Worm (Caenorhabditis elegans) whole organism, L2 larva: ENCODE results near the gene Y49F6B.8.

Experiments
- C34F6.9 ChIP-seq: fragments of 150-350 bp; optimal IDR thresholded peaks from 2 replicates; lab custom pipeline; 2014; ENCODE audit warnings: missing biosample characterization, missing genetic modification characterization
- R02D3.7 ChIP-seq: fragments of 150-350 bp; optimal IDR thresholded peaks from 2 replicates; lab custom pipeline; 2014; ENCODE audit warnings: missing biosample characterization, missing genetic modification characterization
- ZK546.5 ChIP-seq: sonication (generic microtip); optimal IDR thresholded peaks from 2 replicates; lab custom pipeline; 2017; ENCODE audit warnings: missing biosample characterization, missing genetic modification characterization
- alr-1 ChIP-seq: fragments of 150-350 bp; optimal IDR thresholded peaks from 2 replicates; lab custom pipeline; 2014; ENCODE audit warnings: missing biosample characterization, missing genetic modification characterization
- ama-1 ChIP-seq: fragments of 150-350 bp; optimal IDR thresholded peaks from 2 replicates; lab custom pipeline; 2018; ENCODE audit warnings: inconsistent platforms
- blmp-1 ChIP-seq: sonication (generic microtip); optimal IDR thresholded peaks from 2 replicates; lab custom pipeline; 2017; ENCODE audit warnings: missing genetic modification characterization, mild to moderate bottlenecking, missing compliant biosample characterization, antibody characterized with exemption, moderate library complexity; ENCODE audit not compliant: insufficient read depth
- ceh-82 ChIP-seq: fragments of 150-350 bp; optimal IDR thresholded peaks from 2 replicates; lab custom pipeline; 2014; ENCODE audit warnings: missing biosample characterization, missing genetic modification characterization
- crh-2 ChIP-seq: sonication (generic microtip); optimal IDR thresholded peaks from 2 replicates; lab custom pipeline; 2017; ENCODE audit warnings: missing biosample characterization, missing genetic modification characterization
- dmd-4 ChIP-seq: sonication (generic microtip); optimal IDR thresholded peaks from 2 replicates; lab custom pipeline; 2017; ENCODE audit warnings: missing biosample characterization, missing genetic modification characterization
- egl-27 ChIP-seq: sonication (generic microtip); optimal IDR thresholded peaks from 3 replicates; lab custom pipeline; 2017; ENCODE audit warnings: missing biosample characterization, missing genetic modification reagents, missing genetic modification characterization
- elt-1 ChIP-seq: fragments of 150-350 bp; optimal IDR thresholded peaks from 2 replicates; lab custom pipeline; 2014; ENCODE audit warnings: missing biosample characterization, missing genetic modification characterization
- elt-3 ChIP-seq: sonication (generic microtip); optimal IDR thresholded peaks from 2 replicates; lab custom pipeline; 2017; ENCODE audit warnings: missing biosample characterization, missing genetic modification characterization
- fos-1 ChIP-seq: fragments of 150-350 bp; optimal IDR thresholded peaks from 2 replicates; lab custom pipeline; 2014; ENCODE audit warnings: missing biosample characterization, missing genetic modification characterization
- gmeb-1 ChIP-seq: fragments of 150-350 bp; optimal IDR thresholded peaks from 2 replicates; lab custom pipeline; 2014; ENCODE audit warnings: missing biosample characterization, missing genetic modification characterization
- lin-11 ChIP-seq: fragments of 150-350 bp; sonication (generic microtip); optimal IDR thresholded peaks from 2 replicates; lab custom pipeline; 2014; ENCODE audit warnings: missing biosample characterization, missing genetic modification characterization, inconsistent platforms, mixed read lengths
- lin-13 ChIP-seq: fragments of 150-350 bp; optimal IDR thresholded peaks from 2 replicates; lab custom pipeline; 2014; ENCODE audit warnings: missing biosample characterization, missing genetic modification reagents, missing genetic modification characterization
- lin-39 ChIP-seq: fragments of 150-350 bp; optimal IDR thresholded peaks from 2 replicates; lab custom pipeline; 2014; ENCODE audit warnings: missing biosample characterization, missing genetic modification reagents, missing genetic modification characterization
- lsy-2 ChIP-seq, 2 experiments: fragments of 150-350 bp in 1 of 2; sonication (generic microtip) in 1 of 2; optimal IDR thresholded peaks; 2 replicates each; lab custom pipeline; 2014 to 2017; ENCODE audit warnings: missing biosample characterization in 2 of 2, missing genetic modification characterization in 2 of 2
- mab-5 ChIP-seq: fragments of 150-350 bp; optimal IDR thresholded peaks from 2 replicates; lab custom pipeline; 2014; ENCODE audit warnings: missing biosample characterization, missing genetic modification characterization
- mbf-1 ChIP-seq: sonication (generic microtip); optimal IDR thresholded peaks from 2 replicates; lab custom pipeline; 2017; ENCODE audit warnings: missing biosample characterization, missing genetic modification characterization
- mdl-1 ChIP-seq, 2 experiments: fragments of 150-350 bp in 1 of 2; sonication (generic microtip) in 1 of 2; optimal IDR thresholded peaks; 2 replicates each; lab custom pipeline; 2017; ENCODE audit warnings: missing biosample characterization in 2 of 2, missing genetic modification characterization in 2 of 2
- nhr-10 ChIP-seq: sonication (generic microtip); optimal IDR thresholded peaks from 2 replicates; lab custom pipeline; 2017; ENCODE audit warnings: missing biosample characterization, missing genetic modification characterization
- nhr-12 ChIP-seq: fragments of 150-350 bp; optimal IDR thresholded peaks from 2 replicates; lab custom pipeline; 2014; ENCODE audit warnings: missing biosample characterization, missing genetic modification characterization
- nhr-129 ChIP-seq: fragments of 150-350 bp; optimal IDR thresholded peaks from 2 replicates; lab custom pipeline; 2014; ENCODE audit warnings: missing biosample characterization, missing genetic modification characterization
- nhr-21 ChIP-seq: fragments of 150-350 bp; optimal IDR thresholded peaks from 2 replicates; lab custom pipeline; 2014; ENCODE audit warnings: missing biosample characterization, missing genetic modification characterization
- nhr-23 ChIP-seq: fragments of 150-350 bp; optimal IDR thresholded peaks from 2 replicates; lab custom pipeline; 2014; ENCODE audit warnings: missing biosample characterization, missing genetic modification reagents, missing genetic modification characterization
- nhr-237 ChIP-seq: fragments of 150-350 bp; optimal IDR thresholded peaks from 2 replicates; lab custom pipeline; 2014; ENCODE audit warnings: missing biosample characterization, missing genetic modification characterization
- nhr-25 ChIP-seq: fragments of 150-350 bp; sonication (generic microtip); optimal IDR thresholded peaks from 3 replicates; lab custom pipeline; 2014; ENCODE audit warnings: missing biosample characterization, missing genetic modification characterization
- nhr-6 ChIP-seq: fragments of 150-350 bp; optimal IDR thresholded peaks from 2 replicates; lab custom pipeline; 2014; ENCODE audit warnings: missing biosample characterization, missing genetic modification characterization
- nhr-77 ChIP-seq: fragments of 150-350 bp; optimal IDR thresholded peaks from 2 replicates; lab custom pipeline; 2014; ENCODE audit warnings: missing biosample characterization, missing genetic modification characterization
- sem-4 ChIP-seq: fragments of 150-350 bp; optimal IDR thresholded peaks from 2 replicates; lab custom pipeline; 2014; ENCODE audit warnings: missing biosample characterization, missing genetic modification reagents, missing genetic modification characterization
- skn-1 ChIP-seq: sonication (generic microtip); optimal IDR thresholded peaks from 2 replicates; lab custom pipeline; 2017; ENCODE audit warnings: missing biosample characterization, missing genetic modification characterization
- sma-3 ChIP-seq: sonication (generic microtip); optimal IDR thresholded peaks from 2 replicates; lab custom pipeline; 2016; ENCODE audit warnings: missing genetic modification reagents, missing genetic modification characterization, missing compliant biosample characterization
- sma-9 ChIP-seq, 2 experiments: fragments of 150-350 bp in 1 of 2; sonication (generic microtip) in 1 of 2; optimal IDR thresholded peaks; 2 replicates each; lab custom pipeline; 2014 to 2016; ENCODE audit warnings: missing genetic modification characterization in 2 of 2, mild to moderate bottlenecking in 1 of 2, missing biosample characterization in 1 of 2, missing compliant biosample characterization in 1 of 2, missing genetic modification reagents in 1 of 2, moderate library complexity in 1 of 2
- snpc-4 ChIP-seq: fragments of 150-350 bp; optimal IDR thresholded peaks from 2 replicates; lab custom pipeline; 2014; ENCODE audit warnings: missing biosample characterization, missing genetic modification characterization
- unc-39 ChIP-seq: fragments of 150-350 bp; optimal IDR thresholded peaks from 2 replicates; lab custom pipeline; 2014; ENCODE audit warnings: missing biosample characterization, missing genetic modification characterization
- unc-55 ChIP-seq: fragments of 150-350 bp; sonication (generic microtip); optimal IDR thresholded peaks from 3 replicates; lab custom pipeline; 2014; ENCODE audit warnings: missing biosample characterization, missing genetic modification reagents, missing genetic modification characterization
- unc-62 ChIP-seq: fragments of 150-350 bp; optimal IDR thresholded peaks from 2 replicates; lab custom pipeline; 2014; ENCODE audit warnings: missing biosample characterization, missing genetic modification reagents, missing genetic modification characterization
- ztf-1 ChIP-seq: fragments of 200-800 bp; sonication (Bioruptor generic); conservative IDR thresholded peaks from 2 replicates; pipeline ENCODE4 v1.3.6; 2022; ENCODE audit warnings: missing genetic modification characterization, missing compliant biosample characterization
- ztf-4 ChIP-seq: fragments of 150-350 bp; optimal IDR thresholded peaks from 2 replicates; lab custom pipeline; 2014; ENCODE audit warnings: missing biosample characterization, missing genetic modification characterization

The Y49F6B.8 gene

DNA sequence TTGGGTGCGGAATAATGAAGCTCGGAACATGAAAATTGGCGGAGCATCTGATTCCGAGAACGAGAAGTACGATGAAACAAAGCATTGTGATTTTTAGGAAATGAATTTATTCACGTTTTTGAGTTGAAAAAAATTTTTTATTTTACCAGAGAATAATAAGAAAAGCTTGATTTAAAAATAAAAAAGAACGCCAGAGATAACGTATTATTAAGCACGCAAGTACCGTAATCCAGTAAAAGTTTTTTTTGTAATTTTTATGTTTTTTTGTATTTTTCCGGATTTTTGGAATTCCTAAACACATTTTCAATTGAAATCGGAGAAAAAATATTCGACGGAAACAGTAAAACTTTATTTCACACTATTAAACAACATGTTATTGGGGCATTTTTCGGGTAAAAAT is 38.3 kb downstream of the Y49F6B.8 start, which contains the start of gene C16C8.22:
Gene C16C8.22 (minus strand): TSS at position 101 of the 400 bp plus-strand sequence.
- TF ChIP-seq nhr-25 (tag; lab: Kevin White, UChicago) (no peak), ZK546.5 (tag; lab: Kevin White, UChicago) (no peak), lin-11 (no peak), mbf-1 (tag; lab: Kevin White, UChicago) (no peak), egl-27 (tag; lab: Kevin White, UChicago) (no peak), unc-39 (no peak), lin-39 (tag; lab: Kevin White, UChicago) (no peak), sma-9 (GFP tag; optimal IDR thresholded peaks at IDR 0.05; lab: Kevin White, UChicago) (no peak), sma-9 (tag; optimal IDR thresholded peaks at IDR 0.05; lab: Kevin White, UChicago) (no peak), elt-1 (tag; lab: Kevin White, UChicago) (no peak), ama-1 (lab: Kevin White, UChicago) (no peak), nhr-6 (tag; lab: Kevin White, UChicago) (no peak), elt-3 (no peak), lsy-2 (tag; optimal IDR thresholded peaks at IDR 0.05; lab: Kevin White, UChicago) (no peak), lin-13 (no peak), nhr-23 (tag; lab: Kevin White, UChicago) (no peak), R02D3.7 (tag; lab: Kevin White, UChicago) (no peak), nhr-10 (tag; lab: Kevin White, UChicago) (no peak), sem-4 (tag; lab: Kevin White, UChicago) (no peak), ceh-82 (tag; lab: Kevin White, UChicago) (no peak)

- TF ChIP-seq dmd-4 (tag; lab: Kevin White, UChicago) (no peak), mdl-1 (tag; optimal IDR thresholded peaks at IDR 0.05; lab: Kevin White, UChicago) (no peak), nhr-77 (no peak), unc-39 (no peak), snpc-4 (tag; lab: Kevin White, UChicago) (no peak), lin-11 (no peak), blmp-1 (tag; lab: Kevin White, UChicago) (no peak), fos-1 (tag; lab: Kevin White, UChicago) (no peak), ztf-1 (no peak), skn-1 (tag; lab: Kevin White, UChicago) (no peak), mab-5 (tag; lab: Kevin White, UChicago) (no peak), ZK546.5 (tag; lab: Kevin White, UChicago) (no peak), nhr-12 (no peak)
These were observed 40.1 kb downstream of the Y49F6B.8 start, which contains the start of gene C16C8.27 for ce11 chrII:3441377-3441776. TSS of gene C16C8.27 (plus strand) at chrII:3441677.

ce11 chrII:3440641-3440926 is 40.9 kb downstream of the Y49F6B.8 start, which contains the start of gene C16C8.17:
TSS of gene C16C8.17 (plus strand) at chrII:3440827.
- TF ChIP-seq C34F6.9 (tag; lab: Kevin White, UChicago) (no peak), ztf-4 (tag; lab: Kevin White, UChicago) (no peak)

DNA sequence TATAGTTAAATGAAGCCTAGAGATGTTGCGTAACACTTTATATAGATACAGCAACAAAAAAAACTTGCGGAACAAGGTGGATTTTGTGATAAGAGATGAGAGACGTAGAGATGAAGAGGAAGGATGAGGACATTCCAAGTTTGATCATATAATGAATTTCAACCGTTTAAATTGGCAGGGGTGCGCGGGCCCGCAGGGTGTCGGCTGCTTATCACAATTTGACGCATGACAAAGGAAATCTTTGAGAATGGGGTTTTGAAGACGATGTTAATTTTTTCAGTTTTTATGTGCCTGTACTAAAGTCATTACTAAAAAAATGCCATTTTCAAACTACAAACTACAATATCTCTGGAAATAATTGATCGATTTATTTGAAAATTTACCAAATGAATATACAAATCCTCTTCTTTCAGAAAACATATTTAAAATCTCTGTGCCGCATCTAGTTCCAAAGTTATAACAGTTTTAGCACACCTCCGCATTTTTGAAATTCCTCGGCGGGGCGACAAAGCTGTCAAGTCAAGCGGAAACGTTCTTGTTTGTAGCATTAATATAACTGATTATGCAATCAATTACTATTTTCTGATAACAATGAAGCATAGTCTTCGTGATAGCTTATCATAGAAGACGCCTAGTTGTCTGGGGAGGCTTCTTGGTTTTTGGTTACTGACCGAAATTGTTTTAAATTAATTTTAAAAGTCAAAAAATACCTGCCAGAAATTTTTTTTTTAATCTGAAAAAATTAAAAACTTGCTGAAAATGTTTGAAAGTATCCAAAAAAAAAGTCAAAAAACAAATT is 41.4 kb downstream of the Y49F6B.8 start:
- peak; percentile 66 for TF ChIP-seq sma-3 (GFP tag; lab: Kevin White, UChicago)
- TF ChIP-seq sma-9 (GFP tag; optimal IDR thresholded peaks at IDR 0.05; lab: Kevin White, UChicago), result peak; percentile 90
- TF ChIP-seq sma-9 (tag; optimal IDR thresholded peaks at IDR 0.05; lab: Kevin White, UChicago), result no peak
- peak; percentile 72 for TF ChIP-seq fos-1 (tag; lab: Kevin White, UChicago)
- TF ChIP-seq snpc-4 (tag; lab: Kevin White, UChicago), result peak; percentile 59
- TF ChIP-seq nhr-237, result no peak
- TF ChIP-seq R02D3.7 (tag; lab: Kevin White, UChicago), result no peak
- TF ChIP-seq, all 48 proteins: peak for 4

ce11 chrII:3439244-3439698 is 42.2 kb downstream of the Y49F6B.8 start:
- no peak for TF ChIP-seq alr-1
- TF ChIP-seq sma-9 (GFP tag; optimal IDR thresholded peaks at IDR 0.05; lab: Kevin White, UChicago), result peak; percentile 16
- TF ChIP-seq sma-9 (tag; optimal IDR thresholded peaks at IDR 0.05; lab: Kevin White, UChicago), result no peak
- TF ChIP-seq snpc-4 (tag; lab: Kevin White, UChicago), result no peak
- no peak for TF ChIP-seq dmd-4 (tag; lab: Kevin White, UChicago)
- TF ChIP-seq nhr-21, result peak; percentile 6
- no peak for TF ChIP-seq mbf-1 (tag; lab: Kevin White, UChicago)
- TF ChIP-seq fos-1 (tag; lab: Kevin White, UChicago), result peak; percentile 64
- peak; percentile 46 for TF ChIP-seq gmeb-1 (tag; lab: Kevin White, UChicago)
- TF ChIP-seq ztf-4 (tag; lab: Kevin White, UChicago), result no peak
- no peak for TF ChIP-seq elt-3
- no peak for TF ChIP-seq mab-5 (tag; lab: Kevin White, UChicago)
- TF ChIP-seq unc-62 (GFP tag; lab: Kevin White, UChicago), result no peak
- no peak for TF ChIP-seq C34F6.9 (tag; lab: Kevin White, UChicago)
- TF ChIP-seq nhr-23 (tag; lab: Kevin White, UChicago), result no peak
- no peak for TF ChIP-seq lin-11
- TF ChIP-seq crh-2 (tag; lab: Kevin White, UChicago), result peak; percentile 29
- TF ChIP-seq sma-3 (GFP tag; lab: Kevin White, UChicago), result peak; percentile 68
- TF ChIP-seq egl-27 (tag; lab: Kevin White, UChicago), result peak; percentile 7
- peak; percentile 27 for TF ChIP-seq lin-13
- no peak for TF ChIP-seq unc-55 (GFP tag; lab: Kevin White, UChicago)
- peak; percentile 12 for TF ChIP-seq nhr-129 (tag; lab: Kevin White, UChicago)
